Worm (Caenorhabditis elegans) whole organism, L1 larva: ENCODE data around the gene F40F9.10.

ENCODE experiments used
- C16A3.4 ChIP-seq: fragments of 150-350 bp; optimal IDR thresholded peaks from 2 replicates; lab custom pipeline; 2014; ENCODE audit warnings: missing biosample characterization, missing genetic modification characterization
- C34B4.2 ChIP-seq: sonication (generic microtip); optimal IDR thresholded peaks from 2 replicates; lab custom pipeline; 2017; ENCODE audit warnings: mild to moderate bottlenecking, missing genetic modification characterization, missing compliant biosample characterization
- Y116A8C.19 ChIP-seq: sonication (generic microtip); optimal IDR thresholded peaks from 2 replicates; lab custom pipeline; 2016; ENCODE audit warnings: missing compliant biosample characterization, missing genetic modification characterization, borderline replicate concordance
- alr-1 ChIP-seq: fragments of 200-800 bp; sonication (Bioruptor generic); optimal IDR thresholded peaks from 2 replicates; lab custom pipeline; 2018; ENCODE audit warnings: borderline replicate concordance, mild to moderate bottlenecking, missing genetic modification characterization, missing compliant biosample characterization
- blmp-1 ChIP-seq: fragments of 150-350 bp; optimal IDR thresholded peaks from 2 replicates; lab custom pipeline; 2014; ENCODE audit warnings: missing biosample characterization, missing genetic modification characterization
- ceh-8 ChIP-seq: fragments of 200-800 bp; sonication (Bioruptor generic); optimal IDR thresholded peaks from 2 replicates; lab custom pipeline; 2018; ENCODE audit warnings: mild to moderate bottlenecking, missing genetic modification characterization, moderate library complexity, missing compliant biosample characterization
- ceh-82 ChIP-seq, 3 experiments: fragments of 150-350 bp in 1 of 3; sonication (generic microtip) in 2 of 3; optimal IDR thresholded peaks; 2 replicates each; lab custom pipeline; 2014 to 2017; ENCODE audit warnings: missing biosample characterization in 3 of 3, missing genetic modification characterization in 3 of 3
- egl-27 ChIP-seq, 2 experiments: fragments of 150-350 bp in 1 of 2; sonication (generic microtip); optimal IDR thresholded peaks; 3 replicates each; lab custom pipeline; 2017 to 2018; ENCODE audit warnings: missing biosample characterization in 2 of 2, missing genetic modification characterization in 2 of 2, missing genetic modification reagents in 2 of 2
- elt-2 ChIP-seq: sonication (generic microtip); optimal IDR thresholded peaks from 2 replicates; lab custom pipeline; 2016; ENCODE audit warnings: missing genetic modification characterization, mild to moderate bottlenecking, inconsistent platforms, missing compliant biosample characterization, missing genetic modification reagents
- elt-3 ChIP-seq, 6 experiments: fragments of 150-350 bp in 1 of 6; sonication (generic microtip); optimal IDR thresholded peaks; 2 replicates each; lab custom pipeline; 2017 to 2018; ENCODE audit warnings: missing biosample characterization in 6 of 6, missing genetic modification characterization in 6 of 6, inconsistent platforms in 1 of 6
- ets-5 ChIP-seq: fragments of 200-800 bp; sonication (Bioruptor generic); IDR thresholded peaks from 2 replicates; pipeline ENCODE4 v1.3.6; 2022; ENCODE audit warnings: missing genetic modification characterization, missing compliant biosample characterization
- fkh-8 ChIP-seq: sonication (generic microtip); optimal IDR thresholded peaks from 2 replicates; lab custom pipeline; 2016; ENCODE audit warnings: mild to moderate bottlenecking, missing genetic modification characterization, missing compliant biosample characterization
- fos-1 ChIP-seq: fragments of 150-350 bp; optimal IDR thresholded peaks from 2 replicates; lab custom pipeline; 2014; ENCODE audit warnings: missing biosample characterization, missing genetic modification characterization
- grh-1 ChIP-seq: fragments of 200-800 bp; sonication (Bioruptor generic); IDR thresholded peaks from 2 replicates; pipeline ENCODE4 v1.3.6; 2022; ENCODE audit warnings: missing genetic modification reagents, missing genetic modification characterization, missing compliant biosample characterization
- hlh-4 ChIP-seq: sonication (generic microtip); optimal IDR thresholded peaks from 2 replicates; lab custom pipeline; 2016; ENCODE audit warnings: mild to moderate bottlenecking, missing genetic modification characterization, missing compliant biosample characterization
- irx-1 ChIP-seq: sonication (generic microtip); optimal IDR thresholded peaks from 2 replicates; lab custom pipeline; 2016; ENCODE audit warnings: missing genetic modification characterization, missing compliant biosample characterization
- jun-1 ChIP-seq: fragments of 150-350 bp; optimal IDR thresholded peaks from 2 replicates; lab custom pipeline; 2014; ENCODE audit warnings: missing biosample characterization, missing genetic modification reagents, missing genetic modification characterization
- lin-13 ChIP-seq: fragments of 150-350 bp; optimal IDR thresholded peaks from 2 replicates; lab custom pipeline; 2014; ENCODE audit warnings: missing biosample characterization, missing genetic modification reagents, missing genetic modification characterization
- lin-14 ChIP-seq: fragments of 200-800 bp; sonication (Bioruptor generic); optimal IDR thresholded peaks from 2 replicates; lab custom pipeline; 2018; ENCODE audit warnings: mild to moderate bottlenecking, missing genetic modification characterization, moderate library complexity, missing compliant biosample characterization
- lin-35 ChIP-seq, 2 experiments: fragments of 150-350 bp; optimal IDR thresholded peaks; 2 replicates each; lab custom pipeline; 2014; ENCODE audit warnings: missing biosample characterization in 2 of 2, missing genetic modification characterization in 2 of 2, missing genetic modification reagents in 2 of 2
- lin-39 ChIP-seq: fragments of 150-350 bp; optimal IDR thresholded peaks from 2 replicates; lab custom pipeline; 2014; ENCODE audit warnings: missing biosample characterization, missing genetic modification reagents, missing genetic modification characterization
- lsy-2 ChIP-seq, 2 experiments: fragments of 150-350 bp; optimal IDR thresholded peaks; 2 replicates each; lab custom pipeline; 2014; ENCODE audit warnings: missing biosample characterization in 2 of 2, missing genetic modification characterization in 2 of 2
- mab-9 ChIP-seq: fragments of 200-800 bp; sonication (Bioruptor generic); IDR thresholded peaks from 2 replicates; pipeline ENCODE4 v1.3.6; 2022; ENCODE audit warnings: missing genetic modification reagents, missing genetic modification characterization, missing compliant biosample characterization
- mdl-1 ChIP-seq, 2 experiments: fragments of 150-350 bp; optimal IDR thresholded peaks; 2 replicates each; lab custom pipeline; 2014 to 2017; ENCODE audit warnings: missing biosample characterization in 2 of 2, missing genetic modification characterization in 2 of 2, inconsistent platforms in 1 of 2
- mef-2 ChIP-seq: fragments of 150-350 bp; optimal IDR thresholded peaks from 2 replicates; lab custom pipeline; 2014; ENCODE audit warnings: missing biosample characterization, missing genetic modification characterization
- mep-1 ChIP-seq: fragments of 150-350 bp; optimal IDR thresholded peaks from 2 replicates; lab custom pipeline; 2014; ENCODE audit warnings: missing biosample characterization, missing genetic modification characterization
- nhr-12 ChIP-seq: sonication (generic microtip); optimal IDR thresholded peaks from 2 replicates; lab custom pipeline; 2017; ENCODE audit warnings: missing biosample characterization, missing genetic modification characterization
- nhr-20 ChIP-seq: sonication (generic microtip); optimal IDR thresholded peaks from 2 replicates; lab custom pipeline; 2016; ENCODE audit warnings: mild to moderate bottlenecking, missing genetic modification characterization, missing compliant biosample characterization
- nhr-237 ChIP-seq: fragments of 150-350 bp; optimal IDR thresholded peaks from 2 replicates; lab custom pipeline; 2014; ENCODE audit warnings: missing biosample characterization, missing genetic modification characterization
- nhr-28 ChIP-seq: fragments of 150-350 bp; optimal IDR thresholded peaks from 2 replicates; lab custom pipeline; 2014; ENCODE audit warnings: missing biosample characterization, missing genetic modification characterization
- nhr-47 ChIP-seq: sonication (generic microtip); optimal IDR thresholded peaks from 2 replicates; lab custom pipeline; 2016; ENCODE audit warnings: mild to moderate bottlenecking, missing genetic modification characterization, moderate library complexity, missing compliant biosample characterization
- nhr-85 ChIP-seq: sonication (generic microtip); peaks from one replicate; lab custom pipeline; 2016; ENCODE audit warnings: missing genetic modification characterization, inconsistent platforms, missing compliant biosample characterization
- nhr-90 ChIP-seq: sonication (generic microtip); optimal IDR thresholded peaks from 2 replicates; lab custom pipeline; 2016; ENCODE audit warnings: mild to moderate bottlenecking, missing genetic modification characterization, missing compliant biosample characterization; ENCODE audit not compliant: poor library complexity
- pag-3 ChIP-seq: sonication (generic microtip); optimal IDR thresholded peaks from 2 replicates; lab custom pipeline; 2017; ENCODE audit warnings: missing genetic modification characterization, mild to moderate bottlenecking, missing compliant biosample characterization, antibody characterized with exemption, borderline replicate concordance; ENCODE audit not compliant: insufficient read depth
- pqm-1 ChIP-seq: sonication (generic microtip); optimal IDR thresholded peaks from 3 replicates; lab custom pipeline; 2017; ENCODE audit warnings: missing biosample characterization, missing genetic modification characterization
- rnt-1 ChIP-seq: sonication (generic microtip); optimal IDR thresholded peaks from 2 replicates; lab custom pipeline; 2016; ENCODE audit warnings: mild to moderate bottlenecking, missing genetic modification characterization, moderate library complexity, missing compliant biosample characterization
- snpc-4 ChIP-seq: fragments of 150-350 bp; optimal IDR thresholded peaks from 2 replicates; lab custom pipeline; 2014; ENCODE audit warnings: missing biosample characterization, missing genetic modification characterization
- sox-4 ChIP-seq: sonication (generic microtip); optimal IDR thresholded peaks from 2 replicates; lab custom pipeline; 2016; ENCODE audit warnings: missing genetic modification characterization, missing compliant biosample characterization
- sptf-1 ChIP-seq: fragments of 150-350 bp; optimal IDR thresholded peaks from 2 replicates; lab custom pipeline; 2014; ENCODE audit warnings: missing biosample characterization, missing genetic modification characterization
- tlp-1 ChIP-seq: fragments of 150-350 bp; optimal IDR thresholded peaks from 2 replicates; lab custom pipeline; 2014; ENCODE audit warnings: missing biosample characterization, missing genetic modification characterization
- unc-130 ChIP-seq: fragments of 150-350 bp; optimal IDR thresholded peaks from 2 replicates; lab custom pipeline; 2017; ENCODE audit warnings: missing biosample characterization, missing genetic modification characterization, inconsistent platforms
- unc-30 ChIP-seq: sonication (generic microtip); optimal IDR thresholded peaks from 2 replicates; lab custom pipeline; 2017; ENCODE audit warnings: missing biosample characterization, missing genetic modification characterization
- unc-62 ChIP-seq: fragments of 150-350 bp; optimal IDR thresholded peaks from 2 replicates; lab custom pipeline; 2014; ENCODE audit warnings: missing biosample characterization, missing genetic modification reagents, missing genetic modification characterization
- unc-86 ChIP-seq: sonication (generic microtip); optimal IDR thresholded peaks from 2 replicates; lab custom pipeline; 2016; ENCODE audit warnings: missing genetic modification characterization, missing compliant biosample characterization
- unc-98 ChIP-seq: fragments of 200-800 bp; sonication (Bioruptor generic); IDR thresholded peaks from 2 replicates; pipeline ENCODE4 v1.3.6; 2022; ENCODE audit warnings: missing genetic modification characterization, missing compliant biosample characterization
- vab-15 ChIP-seq: sonication (generic microtip); optimal IDR thresholded peaks from 2 replicates; lab custom pipeline; 2017; ENCODE audit warnings: missing genotype, mild to moderate bottlenecking, missing genetic modification characterization, missing compliant biosample characterization
- xbp-1 ChIP-seq: sonication (generic microtip); optimal IDR thresholded peaks from 2 replicates; lab custom pipeline; 2016; ENCODE audit warnings: missing genetic modification characterization, missing compliant biosample characterization
- zag-1 ChIP-seq: fragments of 150-350 bp; optimal IDR thresholded peaks from 2 replicates; lab custom pipeline; 2014; ENCODE audit warnings: missing biosample characterization, missing genetic modification characterization
- ztf-11 ChIP-seq, 2 experiments: sonication (generic microtip); optimal IDR thresholded peaks; 2 replicates each; lab custom pipeline; 2016 to 2017; ENCODE audit warnings: missing genetic modification characterization in 2 of 2, missing biosample characterization in 1 of 2, missing compliant biosample characterization in 1 of 2

Gene F40F9.10

DNA sequence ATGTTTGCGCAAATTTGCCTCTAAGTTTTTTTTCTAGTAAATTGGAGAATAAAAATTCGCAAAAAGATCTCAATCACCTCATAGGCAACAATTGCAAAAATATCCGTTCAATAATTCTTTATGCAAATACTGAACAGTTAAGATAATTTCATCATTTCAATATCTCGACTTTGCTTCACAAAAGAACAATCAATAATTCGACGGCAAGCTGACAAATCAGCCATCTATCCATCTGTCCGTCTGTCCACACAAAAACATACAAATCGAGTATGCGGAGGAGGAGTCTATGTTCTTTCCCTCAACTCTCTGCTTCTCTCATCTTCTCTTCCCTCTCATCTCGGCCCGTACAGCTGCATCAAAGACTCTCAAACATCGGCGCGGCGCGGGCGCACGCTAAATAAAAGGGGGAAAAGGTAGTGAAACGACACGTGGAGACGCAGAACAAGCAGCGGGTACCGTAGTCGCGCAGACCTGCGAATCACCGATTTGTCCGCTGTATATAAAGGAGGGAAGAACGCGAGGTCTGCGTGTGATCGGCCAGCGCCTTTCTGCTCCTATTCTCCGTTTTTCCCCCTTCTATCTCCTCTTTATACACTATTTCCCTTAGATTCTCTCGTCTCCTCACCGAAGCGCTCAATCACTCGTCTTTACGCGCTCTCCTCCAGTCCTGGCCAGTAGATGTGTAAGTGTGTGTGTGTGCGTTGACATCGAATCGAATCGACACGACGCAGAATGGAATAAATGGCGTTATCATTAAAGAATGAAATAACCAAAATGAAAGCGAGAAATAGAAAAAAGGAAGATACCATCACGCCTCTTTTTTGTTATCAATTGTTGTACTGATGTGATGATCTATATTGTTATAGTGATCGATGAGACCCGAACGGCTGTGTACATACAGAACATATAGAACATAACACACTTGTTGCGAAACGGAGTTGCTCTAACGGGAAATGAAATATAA, 17.6 kb upstream of the F40F9.10 start (continued):
- TF ChIP-seq elt-2 (peak; percentile 91), lin-39 (tag; lab: Kevin White, UChicago) (peak; percentile 24), nhr-20 (peak; percentile 98), lin-13 (GFP tag; lab: Kevin White, UChicago) (peak; percentile 88), blmp-1 (tag; lab: Kevin White, UChicago) (peak; percentile 89), mdl-1 (tag; optimal IDR thresholded peaks at IDR 0.05; lab: Kevin White, UChicago) (peak; percentile 74 to 97), mef-2 (tag; lab: Kevin White, UChicago) (peak; percentile 82), unc-86 (tag; lab: Kevin White, UChicago) (peak; percentile 96), C16A3.4 (peak; percentile 96), nhr-90 (peak; percentile 89), ceh-82 (tag; optimal IDR thresholded peaks at IDR 0.05; lab: Kevin White, UChicago) (peak; percentile 57 to 95 (median 83)), fkh-8 (tag; lab: Kevin White, UChicago) (peak; percentile 99), rnt-1 (peak; percentile 70), Y116A8C.19 (tag; lab: Kevin White, UChicago) (no peak), mep-1 (tag; lab: Kevin White, UChicago) (peak; percentile 76), fos-1 (tag; lab: Kevin White, UChicago) (peak; percentile 84), alr-1 (tag; lab: Kevin White, UChicago) (no peak), pag-3 (no peak), unc-98 (GFP tag; lab: Robert Waterston, UW) (no peak; the same call in 1 of the 2 replicates), nhr-237 (peak; percentile 59), sox-4 (tag; lab: Kevin White, UChicago) (peak; percentile 87), ceh-8 (GFP tag; lab: Kevin White, UChicago) (peak; percentile 88), grh-1 (no peak; the same call in none of the 2 replicates), hlh-4 (tag; lab: Kevin White, UChicago) (no peak), elt-3 (tag; optimal IDR thresholded peaks at IDR 0.05; lab: Kevin White, UChicago) (peak in 3 of 6 experiments; percentile 50 to 81 (median 72)), C34B4.2 (no peak), ets-5 (no peak), mab-9 (GFP tag; lab: Robert Waterston, UW) (peak; percentile 83), egl-27 (tag; optimal IDR thresholded peaks at IDR 0.05; lab: Kevin White, UChicago) (peak; percentile 84 to 96), unc-30 (tag; lab: Kevin White, UChicago) (no peak), unc-62 (GFP tag; lab: Kevin White, UChicago) (no peak), snpc-4 (peak; percentile 80), tlp-1 (no peak), vab-15 (tag; lab: Kevin White, UChicago) (peak; percentile 96), lin-35 (GFP tag; optimal IDR thresholded peaks at IDR 0.05; lab: Kevin White, UChicago) (peak; percentile 86 to 87), ztf-11 (tag; optimal IDR thresholded peaks at IDR 0.05; lab: Kevin White, UChicago) (peak in 1 of 2 experiments; percentile 82)

DNA sequence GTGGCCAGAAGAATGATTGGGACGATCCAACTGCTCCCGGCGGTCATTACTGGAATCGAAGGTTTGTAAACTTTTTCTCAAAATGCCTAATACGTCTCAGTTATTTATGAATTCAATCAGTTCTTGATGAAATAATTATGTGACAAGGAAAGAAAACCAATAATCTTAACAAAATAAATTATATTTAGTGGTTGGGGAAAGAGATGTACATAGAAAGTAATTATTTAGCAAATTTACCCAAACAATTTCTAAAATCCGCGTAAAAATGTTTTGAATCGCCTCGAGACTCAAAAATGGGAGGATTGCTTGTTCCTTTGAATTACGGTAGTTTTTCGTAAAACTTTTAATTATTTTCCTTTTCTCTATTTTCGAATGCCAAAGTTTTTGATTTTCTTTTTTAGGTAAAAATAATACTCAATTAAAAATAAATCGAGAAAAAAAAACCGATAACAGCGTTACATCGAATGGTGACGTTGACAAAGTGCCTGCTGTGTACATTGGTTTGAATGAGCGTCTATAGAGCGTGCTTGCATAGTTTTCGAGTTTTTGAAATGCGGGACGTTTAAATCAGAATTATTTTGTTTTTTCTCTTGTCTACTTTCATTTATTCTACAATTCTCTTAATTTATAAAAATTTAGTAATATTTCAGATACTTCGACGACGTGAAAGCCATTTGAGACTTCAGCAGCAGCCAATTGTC, 16.2 kb upstream of the F40F9.10 start, which contains the start of the genes aagr-3 and drap-1:
TSS of gene aagr-3 (minus strand) at position 51 of the 701 bp plus-strand sequence.
TSS of gene drap-1 (plus strand) at position 645 of the 701 bp plus-strand sequence.
- TF ChIP-seq nhr-47 (tag; lab: Kevin White, UChicago) (peak; percentile 20), lin-14 (peak; percentile 58), nhr-85 (tag; lab: Kevin White, UChicago) (peak; percentile 52), nhr-28 (no peak), zag-1 (no peak), xbp-1 (tag; lab: Kevin White, UChicago) (peak; percentile 99), pqm-1 (tag; lab: Kevin White, UChicago) (no peak), irx-1 (tag; lab: Kevin White, UChicago) (no peak), jun-1 (tag; lab: Kevin White, UChicago) (peak; percentile 3), grh-1 (no peak), sptf-1 (no peak), nhr-237 (no peak), nhr-12 (no peak), ets-5 (no peak), lsy-2 (tag; optimal IDR thresholded peaks at IDR 0.05; lab: Kevin White, UChicago) (peak; percentile 51 to 88), tlp-1 (no peak), unc-130 (no peak), snpc-4 (no peak), lin-35 (GFP tag; optimal IDR thresholded peaks at IDR 0.05; lab: Kevin White, UChicago) (peak; percentile 79 to 89), lin-39 (tag; lab: Kevin White, UChicago) (no peak)
